Fruit fly (Drosophila melanogaster) Kc167 (cell line): ENCODE data around the gene smid.

Experiments
- h ChIP-seq: fragments of >200 bp; optimal IDR thresholded peaks from 3 replicates; lab custom pipeline; 2018; ENCODE audit warnings: missing external identifiers
- psq ChIP-seq: fragments of >200 bp; optimal IDR thresholded peaks from 2 replicates; lab custom pipeline; 2017; ENCODE audit warnings: missing external identifiers

dm6 chr3L:7376151-7376550, 5.3 kb upstream of the smid start:
- TF ChIP-seq h (lab: Kevin White, UChicago) (no peak), psq (lab: Kevin White, UChicago) (no peak)
